Fruit fly (Drosophila melanogaster) whole organism, adult: ENCODE data around the gene tant.

ENCODE experiments used
- CG11617 ChIP-seq: fragments of 200-800 bp; sonication (Bioruptor generic); optimal IDR thresholded peaks from 2 replicates; lab custom pipeline; 2017; ENCODE audit warnings: mild to moderate bottlenecking, missing biosample characterization, missing genetic modification reagents, missing genetic modification characterization
- CG12768 ChIP-seq: fragments of 200-800 bp; sonication (Bioruptor generic); optimal IDR thresholded peaks from 2 replicates; lab custom pipeline; 2017; ENCODE audit warnings: missing biosample characterization, missing genetic modification characterization, mild to moderate bottlenecking, moderate library complexity, missing genetic modification reagents
- CG14711 ChIP-seq: fragments of 200-800 bp; sonication (Bioruptor generic); optimal IDR thresholded peaks from 2 replicates; lab custom pipeline; 2018; ENCODE audit warnings: missing biosample characterization, mild to moderate bottlenecking, missing genetic modification characterization, moderate library complexity
- CG1620 ChIP-seq: fragments of 200-800 bp; sonication (Bioruptor generic); optimal IDR thresholded peaks from 2 replicates; lab custom pipeline; 2016; ENCODE audit warnings: missing biosample characterization, missing genetic modification characterization
- CG33017 ChIP-seq: fragments of 200-800 bp; sonication (Bioruptor generic); optimal IDR thresholded peaks from 2 replicates; lab custom pipeline; 2018; ENCODE audit warnings: missing biosample characterization, mild to moderate bottlenecking, missing genetic modification characterization, moderate library complexity
- CG5204 ChIP-seq: fragments of 200-800 bp; sonication (Bioruptor generic); optimal IDR thresholded peaks from 2 replicates; lab custom pipeline; 2016; ENCODE audit warnings: missing biosample characterization, missing genetic modification characterization
- CG7045 ChIP-seq: fragments of 200-800 bp; sonication (Bioruptor generic); optimal IDR thresholded peaks from 2 replicates; lab custom pipeline; 2017; ENCODE audit warnings: missing biosample characterization, mild to moderate bottlenecking, missing genetic modification characterization
- CG7101 ChIP-seq: fragments of 200-800 bp; sonication (Bioruptor generic); optimal IDR thresholded peaks from 2 replicates; lab custom pipeline; 2018; ENCODE audit warnings: missing biosample characterization, mild to moderate bottlenecking, missing genetic modification characterization, moderate library complexity
- Clk ChIP-seq: fragments of 200-800 bp; sonication (Bioruptor generic); optimal IDR thresholded peaks from 2 replicates; lab custom pipeline; 2017; ENCODE audit warnings: missing biosample characterization, missing genetic modification characterization
- Crg-1 ChIP-seq: fragments of 200-800 bp; sonication (Bioruptor generic); optimal IDR thresholded peaks from 2 replicates; lab custom pipeline; 2016; ENCODE audit warnings: missing biosample characterization, missing genetic modification characterization
- Hr96 ChIP-seq: fragments of 200-800 bp; sonication (Bioruptor generic); optimal IDR thresholded peaks from 2 replicates; lab custom pipeline; 2016; ENCODE audit warnings: missing biosample characterization, missing genetic modification characterization
- Mnt ChIP-seq: fragments of 200-800 bp; sonication (Bioruptor generic); optimal IDR thresholded peaks from 2 replicates; lab custom pipeline; 2016; ENCODE audit warnings: missing biosample characterization, mild to moderate bottlenecking, missing genetic modification characterization
- bab1 ChIP-seq: fragments of 200-800 bp; sonication (Bioruptor generic); optimal IDR thresholded peaks from 3 replicates; lab custom pipeline; 2019; ENCODE audit warnings: missing biosample characterization, mild to moderate bottlenecking, missing genetic modification characterization, moderate library complexity
- cic ChIP-seq: fragments of 200-800 bp; sonication (Bioruptor generic); optimal IDR thresholded peaks from 2 replicates; lab custom pipeline; 2017; ENCODE audit warnings: missing biosample characterization, mild to moderate bottlenecking, missing genetic modification characterization, moderate library complexity
- cnc ChIP-seq, 2 experiments: fragments of >200 bp; optimal IDR thresholded peaks; 2 replicates each; lab custom pipeline; 2017
- kay ChIP-seq: fragments of 200-800 bp; sonication (Bioruptor generic); peaks from one replicate; lab custom pipeline; 2016; ENCODE audit warnings: missing biosample characterization, missing genetic modification characterization, borderline replicate concordance
- ovo ChIP-seq: fragments of 200-800 bp; sonication (Bioruptor generic); optimal IDR thresholded peaks from 2 replicates; lab custom pipeline; 2016; ENCODE audit warnings: missing biosample characterization, missing genetic modification characterization
- pad ChIP-seq: fragments of 200-800 bp; sonication (Bioruptor generic); optimal IDR thresholded peaks from 3 replicates; lab custom pipeline; 2017; ENCODE audit warnings: missing biosample characterization, missing genetic modification characterization, mild to moderate bottlenecking, moderate library complexity, missing genetic modification reagents
- tj ChIP-seq: fragments of 200-800 bp; sonication (Bioruptor generic); optimal IDR thresholded peaks from 3 replicates; lab custom pipeline; 2017; ENCODE audit warnings: missing biosample characterization, mild to moderate bottlenecking, missing genetic modification characterization, moderate library complexity
- toe ChIP-seq: fragments of 200-800 bp; sonication (Bioruptor generic); optimal IDR thresholded peaks from 2 replicates; lab custom pipeline; 2016; ENCODE audit warnings: missing biosample characterization, missing genetic modification characterization

tant gene

DNA sequence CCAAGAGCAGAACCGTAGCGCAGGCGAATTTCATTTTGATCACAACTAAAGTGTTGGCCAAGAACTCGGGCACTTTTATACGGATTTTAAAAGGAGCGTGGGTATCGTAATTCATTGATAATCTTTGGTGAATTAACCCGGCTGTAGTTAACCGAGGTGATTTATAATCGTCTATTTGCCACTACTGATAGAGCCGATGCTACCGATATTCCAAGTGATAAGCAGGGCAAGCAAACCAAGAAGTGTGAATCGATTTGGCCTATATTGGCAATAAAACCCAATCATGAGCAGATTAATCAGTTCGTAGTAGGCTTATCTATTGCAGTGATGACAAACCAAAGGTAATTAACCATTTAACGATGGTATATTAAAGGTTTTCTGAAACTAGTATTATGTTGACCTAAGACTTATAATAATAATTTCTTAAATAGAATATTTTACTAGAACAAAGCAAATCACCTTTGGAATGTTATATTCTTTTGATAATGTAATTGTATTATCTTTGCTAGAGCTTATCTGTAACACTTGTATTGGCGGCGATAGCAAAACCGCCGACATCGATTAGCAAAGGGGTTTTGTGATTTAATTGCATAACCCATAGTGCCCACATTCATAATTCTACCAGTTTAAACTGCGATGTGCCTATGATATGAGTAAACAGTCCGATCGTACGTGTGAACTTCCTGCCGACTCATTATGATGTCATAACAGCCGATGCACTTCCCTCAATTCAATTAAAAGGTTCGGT lies 8.1 kb downstream of the tant start, which contains the start of gene CG10472:
Gene CG10472, minus strand, starts transcription at position 51 of the 748 bp plus-strand sequence.
- no peak for TF ChIP-seq pad (GFP tag; lab: Kevin White, UChicago)
- no peak for TF ChIP-seq CG7045 (GFP tag; lab: Kevin White, UChicago)
- TF ChIP-seq cic (GFP tag; lab: Kevin White, UChicago): peak; percentile 82
- peak; percentile 76 for TF ChIP-seq kay (GFP tag; lab: Kevin White, UChicago)
- TF ChIP-seq bab1 (GFP tag; lab: Kevin White, UChicago): no peak
- TF ChIP-seq CG11617 (GFP tag; lab: Kevin White, UChicago): no peak
- no peak for TF ChIP-seq Crg-1 (GFP tag; lab: Kevin White, UChicago)
- no peak for TF ChIP-seq CG14711
- TF ChIP-seq cnc (optimal IDR thresholded peaks at IDR 0.05; lab: Kevin White, UChicago): no peak
- TF ChIP-seq CG12768: peak; percentile 13

DNA sequence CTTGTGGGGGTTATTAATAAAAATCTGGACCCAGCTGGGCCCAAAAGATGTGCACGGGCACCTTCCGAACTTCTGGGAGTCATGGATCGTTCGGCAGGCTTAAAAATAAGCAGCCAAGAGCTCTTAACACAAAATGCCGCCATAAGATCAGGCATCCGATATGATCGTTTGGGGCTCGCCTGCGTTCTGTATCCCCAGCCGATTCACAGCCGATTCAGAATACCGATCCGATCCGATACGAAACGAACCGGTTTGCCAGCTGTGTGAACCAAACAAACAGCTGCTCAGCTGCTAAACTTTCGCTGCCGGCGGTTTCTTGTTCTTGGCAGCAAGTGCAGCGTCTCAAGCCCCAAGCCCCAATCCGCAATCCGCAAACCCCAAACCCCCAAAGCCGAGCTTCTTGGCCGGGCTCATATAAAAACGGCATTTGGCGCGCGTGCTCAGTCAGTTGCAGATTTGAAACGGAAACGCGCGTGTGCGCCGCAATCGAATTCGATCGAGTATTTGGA lies 11.0 kb downstream of the tant start, which contains the start of gene CG42269:
Gene CG42269, plus strand, starts transcription at position 416 of the 509 bp plus-strand sequence.
- TF ChIP-seq toe (no peak), CG33017 (tag; lab: Kevin White, UChicago) (no peak), bab1 (GFP tag; lab: Kevin White, UChicago) (no peak), tj (GFP tag; lab: Kevin White, UChicago) (no peak), Crg-1 (GFP tag; lab: Kevin White, UChicago) (no peak)

DNA sequence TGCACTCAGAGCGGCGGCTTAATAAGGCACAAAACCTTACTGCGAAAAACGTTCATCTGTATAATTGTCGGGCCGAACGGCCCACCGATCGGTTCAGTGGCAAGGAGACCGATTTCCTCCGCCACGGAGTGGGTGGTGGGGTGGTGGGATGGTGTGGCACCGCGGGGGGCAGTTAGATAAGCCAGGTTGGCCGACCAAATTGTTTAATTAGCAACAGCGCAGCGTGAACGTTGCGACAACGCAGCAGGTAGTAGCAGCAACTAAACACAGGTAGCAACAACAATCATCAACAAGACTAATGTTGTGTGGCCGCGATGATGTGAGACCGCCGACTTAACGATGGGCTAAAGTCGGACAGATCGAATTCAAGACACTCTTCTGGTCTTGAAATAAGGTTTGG lies 13.2 kb downstream of the tant start:
- no peak for TF ChIP-seq CG33017 (tag; lab: Kevin White, UChicago)
- no peak for TF ChIP-seq Crg-1 (GFP tag; lab: Kevin White, UChicago)
- no peak for TF ChIP-seq Hr96 (GFP tag; lab: Kevin White, UChicago)
- no peak for TF ChIP-seq toe
- no peak for TF ChIP-seq Clk (GFP tag; lab: Kevin White, UChicago)
- no peak for TF ChIP-seq CG1620 (GFP tag; lab: Kevin White, UChicago)

DNA sequence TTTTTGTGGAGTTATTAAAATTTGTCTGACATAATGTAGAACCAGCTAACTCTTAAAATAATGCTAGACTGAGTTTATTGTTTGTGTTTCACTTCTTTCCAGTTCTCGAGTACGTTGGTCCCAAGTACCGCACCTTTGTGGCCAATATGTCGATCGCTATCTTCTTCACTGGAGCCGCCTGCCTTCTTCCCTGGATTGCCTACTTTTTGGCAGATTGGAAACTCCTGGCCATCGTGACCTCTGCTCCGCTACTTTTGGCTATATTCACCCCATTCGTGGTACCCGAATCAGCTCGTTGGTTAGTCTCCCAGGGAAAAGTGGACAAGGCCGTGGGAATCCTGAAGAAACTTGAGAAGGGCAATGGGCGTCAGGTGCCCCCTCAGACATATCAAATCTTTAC lies 15.2 kb downstream of the tant start:
- TF ChIP-seq toe: no peak
- no peak for TF ChIP-seq CG33017 (tag; lab: Kevin White, UChicago)
- no peak for TF ChIP-seq Hr96 (GFP tag; lab: Kevin White, UChicago)
- no peak for TF ChIP-seq Mnt (GFP tag; lab: Kevin White, UChicago)
- TF ChIP-seq kay (GFP tag; lab: Kevin White, UChicago): no peak
- TF ChIP-seq ovo (GFP tag; lab: Kevin White, UChicago): no peak

DNA sequence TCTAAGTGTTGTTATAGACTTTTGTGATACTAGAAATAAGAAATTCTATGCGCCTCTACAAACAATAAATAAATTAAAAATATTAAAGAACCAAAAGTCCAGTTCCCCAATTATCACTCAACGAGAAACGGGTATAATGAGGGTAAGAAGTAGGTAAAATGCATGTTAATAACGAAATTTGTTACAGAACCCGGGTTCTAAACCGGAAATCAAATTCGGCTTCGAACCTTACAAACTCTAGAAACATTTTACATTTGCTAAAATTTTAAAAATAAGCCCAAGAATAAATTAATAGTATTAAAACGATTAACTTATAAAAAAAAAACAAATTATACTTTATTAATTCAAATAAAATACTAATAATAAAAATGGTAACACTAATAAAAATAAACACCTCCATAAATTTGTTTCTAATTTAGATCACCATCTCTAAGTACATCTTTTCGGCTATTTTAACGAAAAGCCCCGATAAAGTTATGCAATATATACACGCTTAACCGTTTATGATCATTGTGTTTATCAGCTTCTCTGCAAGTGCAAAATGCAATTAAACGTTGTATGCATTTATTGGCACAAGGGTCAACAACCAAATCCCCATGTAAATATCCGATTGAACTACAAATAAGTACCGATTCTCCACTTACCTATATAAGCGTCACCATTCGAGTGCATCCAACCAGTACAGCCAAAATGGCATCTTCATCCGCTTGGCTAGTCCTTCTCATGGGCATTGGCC lies 16.7 kb downstream of the tant start, which contains the start of gene CG6602:
Gene CG6602, plus strand, starts transcription at position 686 of the 736 bp plus-strand sequence.
- TF ChIP-seq Mnt (GFP tag; lab: Kevin White, UChicago) (peak; percentile 20), kay (GFP tag; lab: Kevin White, UChicago) (peak; percentile 17), CG14711 (peak; percentile 26), tj (GFP tag; lab: Kevin White, UChicago) (no peak), CG33017 (tag; lab: Kevin White, UChicago) (no peak), ovo (GFP tag; lab: Kevin White, UChicago) (no peak), Clk (GFP tag; lab: Kevin White, UChicago) (no peak), Hr96 (GFP tag; lab: Kevin White, UChicago) (peak; percentile 33), toe (no peak), CG7045 (GFP tag; lab: Kevin White, UChicago) (peak; percentile 67), cnc (optimal IDR thresholded peaks at IDR 0.05; lab: Kevin White, UChicago) (no peak), CG11617 (GFP tag; lab: Kevin White, UChicago) (peak; percentile 2), CG1620 (GFP tag; lab: Kevin White, UChicago) (peak; percentile 37), cic (GFP tag; lab: Kevin White, UChicago) (no peak), CG7101 (tag; lab: Kevin White, UChicago) (peak; percentile 34), CG12768 (no peak), Crg-1 (GFP tag; lab: Kevin White, UChicago) (no peak), pad (GFP tag; lab: Kevin White, UChicago) (peak; percentile 30), bab1 (GFP tag; lab: Kevin White, UChicago) (peak; percentile 43)

DNA sequence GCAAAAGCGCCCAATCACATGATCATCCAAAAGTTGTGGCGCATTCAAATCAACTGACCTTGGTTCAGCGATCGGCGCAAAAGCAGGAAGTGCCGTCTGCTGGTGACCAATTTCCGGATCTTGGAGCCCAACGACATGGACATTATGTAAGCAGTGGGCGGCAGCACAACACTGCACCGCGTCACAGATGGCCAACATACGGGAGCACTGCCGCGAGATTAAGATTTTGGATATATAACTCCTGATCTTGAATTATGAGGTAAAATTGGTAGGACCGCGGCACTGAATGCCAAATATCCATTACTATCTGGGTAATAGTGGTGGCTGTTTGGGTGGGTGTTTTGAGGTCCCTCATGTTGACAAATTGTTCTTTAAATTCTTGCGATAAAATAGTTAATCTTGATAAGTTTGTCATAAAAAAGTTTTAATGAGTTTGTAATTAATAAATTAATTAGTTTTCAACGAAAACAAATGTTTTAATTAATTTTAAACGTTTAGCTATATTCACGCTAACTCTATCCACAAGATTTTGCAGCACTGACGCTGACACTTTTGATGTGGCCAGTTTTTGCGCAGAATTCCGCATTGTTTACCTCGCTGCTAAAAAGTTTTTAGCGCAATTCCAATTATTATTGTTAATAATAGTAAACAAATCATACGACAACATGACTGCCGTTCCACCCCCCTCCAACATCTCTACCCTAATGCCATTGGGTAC lies 20.2 kb downstream of the tant start, which contains the start of the genes CG13295 and CG6610:
Gene CG13295, minus strand, starts transcription at position 271 of the 718 bp plus-strand sequence.
Gene CG6610, plus strand, starts transcription at position 562 of the 718 bp plus-strand sequence.
- TF ChIP-seq Clk (GFP tag; lab: Kevin White, UChicago) (peak; percentile 40), Hr96 (GFP tag; lab: Kevin White, UChicago) (peak; percentile 71), CG7101 (tag; lab: Kevin White, UChicago) (peak; percentile 56), kay (GFP tag; lab: Kevin White, UChicago) (no peak), CG11617 (GFP tag; lab: Kevin White, UChicago) (peak; percentile 32), CG5204 (GFP tag; lab: Kevin White, UChicago) (peak; percentile 49), CG12768 (peak; percentile 24), pad (GFP tag; lab: Kevin White, UChicago) (peak; percentile 25), CG14711 (peak; percentile 23), CG33017 (tag; lab: Kevin White, UChicago) (peak; percentile 10), toe (peak; percentile 73), bab1 (GFP tag; lab: Kevin White, UChicago) (peak; percentile 54), Crg-1 (GFP tag; lab: Kevin White, UChicago) (peak; percentile 52), CG1620 (GFP tag; lab: Kevin White, UChicago) (peak; percentile 63), Mnt (GFP tag; lab: Kevin White, UChicago) (peak; percentile 46), cnc (optimal IDR thresholded peaks at IDR 0.05; lab: Kevin White, UChicago) (no peak), tj (GFP tag; lab: Kevin White, UChicago) (no peak), cic (GFP tag; lab: Kevin White, UChicago) (peak; percentile 1), CG7045 (GFP tag; lab: Kevin White, UChicago) (peak; percentile 46), ovo (GFP tag; lab: Kevin White, UChicago) (no peak)
